Fruit fly (Drosophila melanogaster) S2 (cell line): Measurements from ENCODE around the gene nom.

ENCODE experiments used
- CG8478 ChIP-seq: fragments of >200 bp; optimal IDR thresholded peaks from 2 replicates; lab custom pipeline; 2018
- CTCF ChIP-seq, 2 experiments: fragments of >200 bp; optimal IDR thresholded peaks; 2 replicates each; lab custom pipeline; 2018

DNA sequence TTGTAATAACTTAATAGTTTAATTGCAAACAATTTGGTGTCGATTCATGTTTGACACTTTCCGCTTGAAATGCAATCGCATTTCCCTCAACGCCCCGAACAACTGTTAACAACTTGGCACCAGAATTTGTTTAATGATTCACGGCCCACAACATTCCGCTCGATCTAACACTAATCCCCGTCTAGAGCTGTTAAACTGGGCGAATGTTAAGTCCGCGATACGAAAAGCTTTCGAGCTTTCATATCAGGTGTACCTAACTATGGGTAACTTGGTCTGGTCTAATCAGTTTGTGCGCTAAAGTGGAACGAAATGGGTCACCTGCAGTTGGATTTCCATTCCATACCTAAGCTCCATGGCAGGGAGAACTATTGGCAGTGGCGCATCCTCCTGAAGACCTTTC lies 50.2 kb downstream of the nom start, which contains the start of gene CG34301:
- TF ChIP-seq CG8478 (lab: Kevin White, UChicago): no peak
- TF ChIP-seq CTCF (optimal IDR thresholded peaks at IDR 0.05; lab: Kevin White, UChicago): no peak
